Worm (Caenorhabditis elegans) whole organism, L4 larva: ENCODE measurements around the gene gei-8.

Experiments
- D1046.2 ChIP-seq: fragments of 200-800 bp; sonication (Bioruptor generic); IDR thresholded peaks from 2 replicates; pipeline ENCODE4 v1.3.6; 2022; ENCODE audit warnings: missing genetic modification characterization, missing compliant biosample characterization
- F26F4.8 ChIP-seq: fragments of 200-800 bp; sonication (Bioruptor generic); conservative IDR thresholded peaks from 2 replicates; pipeline ENCODE4 v1.3.6; 2022; ENCODE audit warnings: missing genetic modification characterization, missing compliant biosample characterization
- F37D6.2 ChIP-seq: sonication (generic microtip); optimal IDR thresholded peaks from 2 replicates; lab custom pipeline; 2016; ENCODE audit warnings: mild to moderate bottlenecking, missing genetic modification characterization, missing compliant biosample characterization
- F44E2.7 ChIP-seq: fragments of 200-800 bp; sonication (Bioruptor generic); IDR thresholded peaks from 2 replicates; pipeline ENCODE4 v2.1.2; 2022; ENCODE audit warnings: missing genetic modification characterization, missing compliant biosample characterization
- R02D3.7 ChIP-seq: fragments of 150-350 bp; sonication (generic microtip); optimal IDR thresholded peaks from 3 replicates; lab custom pipeline; 2014; ENCODE audit warnings: missing biosample characterization, missing genetic modification characterization
- T26A8.4 ChIP-seq: fragments of 200-800 bp; sonication (Bioruptor generic); IDR thresholded peaks from 2 replicates; pipeline ENCODE4 v1.3.6; 2022; ENCODE audit warnings: missing genetic modification characterization, missing compliant biosample characterization
- Y5F2A.4 ChIP-seq: fragments of 200-800 bp; sonication (Bioruptor generic); optimal IDR thresholded peaks from 2 replicates; lab custom pipeline; 2018; ENCODE audit warnings: mild to moderate bottlenecking, missing genetic modification characterization, missing compliant biosample characterization
- aha-1 ChIP-seq: fragments of 150-350 bp; peaks from one replicate; lab custom pipeline; 2014; ENCODE audit warnings: missing biosample characterization, missing genetic modification characterization
- ama-1 ChIP-seq: fragments of 150-350 bp; optimal IDR thresholded peaks from 2 replicates; lab custom pipeline; 2014; ENCODE audit warnings: inconsistent platforms, mixed read lengths
- arid-1 ChIP-seq: fragments of 200-800 bp; sonication (Bioruptor generic); conservative IDR thresholded peaks from 2 replicates; pipeline ENCODE4 v1.3.6; 2022; ENCODE audit warnings: missing genetic modification reagents, missing genetic modification characterization, missing compliant biosample characterization
- attf-4 ChIP-seq: sonication (generic microtip); optimal IDR thresholded peaks from 3 replicates; lab custom pipeline; 2017; ENCODE audit warnings: missing biosample characterization, missing genetic modification characterization
- ceh-28 ChIP-seq: fragments of 150-350 bp; optimal IDR thresholded peaks from 2 replicates; lab custom pipeline; 2014; ENCODE audit warnings: missing biosample characterization, missing genetic modification reagents, missing genetic modification characterization
- ces-1 ChIP-seq: fragments of 150-350 bp; sonication (generic microtip); optimal IDR thresholded peaks from 4 replicates; lab custom pipeline; 2014; ENCODE audit warnings: missing biosample characterization, missing genetic modification reagents, missing genetic modification characterization
- daf-8 ChIP-seq: fragments of 200-800 bp; sonication (Bioruptor generic); IDR thresholded peaks from 2 replicates; pipeline ENCODE4 v1.3.6; 2022; ENCODE audit warnings: missing genetic modification characterization, missing compliant biosample characterization
- dmd-6 ChIP-seq: fragments of 200-800 bp; sonication (Bioruptor generic); IDR thresholded peaks from 2 replicates; pipeline ENCODE4 v1.3.6; 2022; ENCODE audit warnings: missing genetic modification reagents, missing genetic modification characterization, missing compliant biosample characterization
- dmd-8 ChIP-seq: fragments of 200-800 bp; sonication (Bioruptor generic); IDR thresholded peaks from 2 replicates; pipeline ENCODE4 v1.3.6; 2022; ENCODE audit warnings: missing genetic modification characterization, missing compliant biosample characterization
- duxl-1 ChIP-seq: sonication (generic microtip); optimal IDR thresholded peaks from 2 replicates; lab custom pipeline; 2016; ENCODE audit warnings: mild to moderate bottlenecking, missing genetic modification characterization, moderate library complexity, missing compliant biosample characterization; ENCODE audit not compliant: poor library complexity
- egl-27 ChIP-seq: sonication (generic microtip); optimal IDR thresholded peaks from 3 replicates; lab custom pipeline; 2017; ENCODE audit warnings: missing biosample characterization, missing genetic modification reagents, missing genetic modification characterization
- egl-43 ChIP-seq: fragments of 200-800 bp; sonication (Bioruptor generic); IDR thresholded peaks from 2 replicates; pipeline ENCODE4 v1.3.6; 2022; ENCODE audit warnings: missing genetic modification reagents, missing genetic modification characterization, missing compliant biosample characterization
- hlh-11 ChIP-seq: fragments of 200-800 bp; sonication (Bioruptor generic); optimal IDR thresholded peaks from 2 replicates; lab custom pipeline; 2018; ENCODE audit warnings: mild to moderate bottlenecking, missing genetic modification characterization, missing compliant biosample characterization
- hlh-30 ChIP-seq: sonication (generic microtip); optimal IDR thresholded peaks from 2 replicates; lab custom pipeline; 2017; ENCODE audit warnings: antibody characterized with exemption, mild to moderate bottlenecking, missing genetic modification characterization, missing compliant biosample characterization; ENCODE audit not compliant: insufficient read depth
- hmg-1.1 ChIP-seq: fragments of 200-800 bp; sonication (Bioruptor generic); IDR thresholded peaks from 2 replicates; pipeline ENCODE4 v1.3.6; 2022; ENCODE audit warnings: missing genetic modification reagents, missing genetic modification characterization, missing compliant biosample characterization
- jun-1 ChIP-seq: fragments of 150-350 bp; optimal IDR thresholded peaks from 2 replicates; lab custom pipeline; 2014; ENCODE audit warnings: missing biosample characterization, missing genetic modification reagents, missing genetic modification characterization
- lim-7 ChIP-seq: fragments of 200-800 bp; sonication (Bioruptor generic); IDR thresholded peaks from 2 replicates; pipeline ENCODE4 v1.3.6; 2022; ENCODE audit warnings: missing genetic modification characterization, missing compliant biosample characterization
- lin-38 ChIP-seq: fragments of 200-800 bp; sonication (Bioruptor generic); IDR thresholded peaks from 2 replicates; pipeline ENCODE4 v1.3.6; 2022; ENCODE audit warnings: missing genetic modification reagents, missing genetic modification characterization, missing compliant biosample characterization
- lin-39 ChIP-seq: fragments of 150-350 bp; optimal IDR thresholded peaks from 2 replicates; lab custom pipeline; 2014; ENCODE audit warnings: missing biosample characterization, missing genetic modification reagents, missing genetic modification characterization
- lir-3 ChIP-seq: sonication (generic microtip); optimal IDR thresholded peaks from 2 replicates; lab custom pipeline; 2016; ENCODE audit warnings: mild to moderate bottlenecking, missing genetic modification characterization, missing compliant biosample characterization
- lsy-2 ChIP-seq, 2 experiments: fragments of 150-350 bp in 1 of 2; sonication (generic microtip) in 1 of 2; optimal IDR thresholded peaks; 2 replicates each; lab custom pipeline; 2014 to 2017; ENCODE audit warnings: missing biosample characterization in 2 of 2, missing genetic modification characterization in 2 of 2
- madf-5 ChIP-seq, 2 experiments: fragments of 200-800 bp; sonication (Bioruptor generic); IDR thresholded peaks; 2 replicates each; pipeline ENCODE4 v1.3.6; 2022; ENCODE audit warnings: missing compliant biosample characterization in 2 of 2, missing genetic modification characterization in 2 of 2
- mdl-1 ChIP-seq, 2 experiments: fragments of 150-350 bp in 1 of 2; sonication (generic microtip) in 1 of 2; optimal IDR thresholded peaks; 2 replicates each; lab custom pipeline; 2014 to 2017; ENCODE audit warnings: missing biosample characterization in 2 of 2, missing genetic modification characterization in 2 of 2
- mdt-29 ChIP-seq: fragments of 200-800 bp; sonication (Bioruptor generic); IDR thresholded peaks from 2 replicates; pipeline ENCODE4 v1.3.6; 2022; ENCODE audit warnings: missing genetic modification reagents, missing genetic modification characterization, missing compliant biosample characterization
- mep-1 ChIP-seq: fragments of 150-350 bp; sonication (generic microtip); optimal IDR thresholded peaks from 3 replicates; lab custom pipeline; 2014; ENCODE audit warnings: missing biosample characterization, missing genetic modification characterization
- mes-2 ChIP-seq: sonication (generic microtip); optimal IDR thresholded peaks from 2 replicates; lab custom pipeline; 2016; ENCODE audit warnings: missing genotype, mild to moderate bottlenecking, missing genetic modification characterization, missing compliant biosample characterization; ENCODE audit not compliant: poor library complexity, severe bottlenecking
- mxl-3 ChIP-seq: fragments of 200-800 bp; sonication (Bioruptor generic); optimal IDR thresholded peaks from 2 replicates; lab custom pipeline; 2018; ENCODE audit warnings: mild to moderate bottlenecking, missing genetic modification characterization, missing compliant biosample characterization
- nhr-10 ChIP-seq: fragments of 150-350 bp; optimal IDR thresholded peaks from 2 replicates; lab custom pipeline; 2014; ENCODE audit warnings: missing biosample characterization, missing genetic modification characterization
- nhr-102 ChIP-seq: sonication (generic microtip); optimal IDR thresholded peaks from 2 replicates; lab custom pipeline; 2016; ENCODE audit warnings: mild to moderate bottlenecking, missing genetic modification characterization, moderate library complexity, missing compliant biosample characterization
- nhr-28 ChIP-seq: fragments of 150-350 bp; optimal IDR thresholded peaks from 2 replicates; lab custom pipeline; 2014; ENCODE audit warnings: missing biosample characterization, missing genetic modification characterization
- nhr-48 ChIP-seq: sonication (generic microtip); optimal IDR thresholded peaks from 2 replicates; lab custom pipeline; 2016; ENCODE audit warnings: mild to moderate bottlenecking, missing genetic modification characterization, missing compliant biosample characterization
- nhr-6 ChIP-seq: fragments of 150-350 bp; optimal IDR thresholded peaks from 2 replicates; lab custom pipeline; 2014; ENCODE audit warnings: missing biosample characterization, missing genetic modification characterization
- pha-4 ChIP-seq, 2 experiments: fragments of 150-350 bp in 1 of 2; fragments of 200-800 bp in 1 of 2; sonication (Bioruptor generic) in 1 of 2; IDR thresholded peaks in 1 of 2; optimal IDR thresholded peaks in 1 of 2; 2 replicates each; pipeline versions ENCODE4 v1.3.6 to Lab custom; 2014 to 2022; ENCODE audit warnings: missing genetic modification characterization in 2 of 2, missing genetic modification reagents in 2 of 2, missing biosample characterization in 1 of 2, missing compliant biosample characterization in 1 of 2
- php-3 ChIP-seq: fragments of 200-800 bp; sonication (Bioruptor generic); IDR thresholded peaks from 2 replicates; pipeline ENCODE4 v1.3.6; 2022; ENCODE audit warnings: missing genetic modification reagents, missing genetic modification characterization, missing compliant biosample characterization
- rbr-2 ChIP-seq: sonication (generic microtip); optimal IDR thresholded peaks from 2 replicates; lab custom pipeline; 2016; ENCODE audit warnings: missing genotype, missing genetic modification characterization, missing compliant biosample characterization
- sdz-12 ChIP-seq: fragments of 200-800 bp; sonication (Bioruptor generic); optimal IDR thresholded peaks from 2 replicates; lab custom pipeline; 2018; ENCODE audit warnings: mild to moderate bottlenecking, missing genetic modification characterization, missing compliant biosample characterization
- skn-1 ChIP-seq: fragments of 150-350 bp; optimal IDR thresholded peaks from 2 replicates; lab custom pipeline; 2014; ENCODE audit warnings: missing biosample characterization, missing genetic modification characterization
- spr-3 ChIP-seq: fragments of 200-800 bp; sonication (Bioruptor generic); optimal IDR thresholded peaks from 2 replicates; lab custom pipeline; 2018; ENCODE audit warnings: mild to moderate bottlenecking, missing genetic modification characterization, missing compliant biosample characterization
- unc-130 ChIP-seq: sonication (generic microtip); optimal IDR thresholded peaks from 2 replicates; lab custom pipeline; 2016; ENCODE audit warnings: missing genetic modification reagents, missing genetic modification characterization, missing compliant biosample characterization
- unc-62 ChIP-seq, 3 experiments: fragments of 150-350 bp in 1 of 3; sonication (generic microtip); optimal IDR thresholded peaks in 2 of 3; peaks in 1 of 3; 1 replicate in 1 of 3; 2 replicates in 2 of 3; lab custom pipeline; 2014 to 2017; ENCODE audit warnings: missing biosample characterization in 3 of 3, missing genetic modification characterization in 3 of 3, missing genetic modification reagents in 3 of 3, missing genotype in 1 of 3
- zfp-2 ChIP-seq: sonication (generic microtip); optimal IDR thresholded peaks from 2 replicates; lab custom pipeline; 2016; ENCODE audit warnings: mild to moderate bottlenecking, missing genetic modification characterization, missing compliant biosample characterization
- zfp-3 ChIP-seq: fragments of 200-800 bp; sonication (Bioruptor generic); conservative IDR thresholded peaks from 2 replicates; pipeline ENCODE4 v1.3.6; 2022; ENCODE audit warnings: missing genetic modification reagents, missing genetic modification characterization, missing compliant biosample characterization
- zip-2 ChIP-seq: fragments of 150-350 bp; optimal IDR thresholded peaks from 2 replicates; lab custom pipeline; 2014; ENCODE audit warnings: missing biosample characterization, missing genetic modification characterization
- ztf-11 ChIP-seq: fragments of 150-350 bp; optimal IDR thresholded peaks from 2 replicates; lab custom pipeline; 2014; ENCODE audit warnings: missing biosample characterization, missing genetic modification characterization

Gene gei-8

ce11 chrIII:8126978-8127377 is 5.9 kb upstream of the gei-8 start:
- TF ChIP-seq madf-5 (GFP tag; IDR thresholded peaks at IDR 0.05; lab: Robert Waterston, UW) (no peak), Y5F2A.4 (GFP tag; lab: Kevin White, UChicago) (no peak), T26A8.4 (no peak), hlh-30 (tag; lab: Kevin White, UChicago) (peak; percentile 45), lsy-2 (tag; optimal IDR thresholded peaks at IDR 0.05; lab: Kevin White, UChicago) (peak in 1 of 2 experiments; percentile 36), nhr-28 (tag; lab: Kevin White, UChicago) (peak; percentile 46), mes-2 (tag; lab: Kevin White, UChicago) (peak; percentile 12), F37D6.2 (tag; lab: Kevin White, UChicago) (no peak), mep-1 (tag; lab: Kevin White, UChicago) (peak; percentile 27), mdl-1 (tag; optimal IDR thresholded peaks at IDR 0.05; lab: Kevin White, UChicago) (peak in 1 of 2 experiments; percentile 11), hmg-1.1 (peak; percentile 47), D1046.2 (GFP tag; lab: Robert Waterston, UW) (no peak), mxl-3 (GFP tag; lab: Kevin White, UChicago) (peak; percentile 41), lin-39 (no peak), lim-7 (GFP tag; lab: Robert Waterston, UW) (no peak), egl-43 (GFP tag; lab: Robert Waterston, UW) (0 out of 2 replicates have a peak, but pooled peaks have one; percentile 36), aha-1 (tag; lab: Kevin White, UChicago) (peak; percentile 85), zfp-2 (tag; lab: Kevin White, UChicago) (no peak), unc-130 (GFP tag; lab: Kevin White, UChicago) (no peak), duxl-1 (no peak), dmd-6 (peak; percentile 33; the same call in 1 of the 2 replicates), arid-1 (GFP tag; lab: Robert Waterston, UW) (no peak), F26F4.8 (GFP tag; lab: Robert Waterston, UW) (no peak), ama-1 (lab: Kevin White, UChicago) (no peak), nhr-10 (tag; lab: Kevin White, UChicago) (no peak), spr-3 (GFP tag; lab: Kevin White, UChicago) (no peak), R02D3.7 (tag; lab: Kevin White, UChicago) (no peak), hlh-11 (tag; lab: Kevin White, UChicago) (peak; percentile 47), php-3 (GFP tag; lab: Robert Waterston, UW) (no peak), ces-1 (no peak), pha-4 (GFP tag; IDR thresholded peaks at IDR 0.05; lab: Robert Waterston, UW) (no peak), pha-4 (tag; optimal IDR thresholded peaks at IDR 0.05; lab: Kevin White, UChicago) (no peak), lir-3 (tag; lab: Kevin White, UChicago) (no peak), nhr-6 (tag; lab: Kevin White, UChicago) (peak; percentile 14), sdz-12 (no peak), daf-8 (GFP tag; lab: Robert Waterston, UW) (no peak), zip-2 (tag; lab: Kevin White, UChicago) (no peak), rbr-2 (tag; lab: Kevin White, UChicago) (peak; percentile 13)
- TF ChIP-seq, all 104 proteins: peak for 14

- TF ChIP-seq skn-1 (tag; lab: Kevin White, UChicago) (no peak), attf-4 (tag; lab: Kevin White, UChicago) (no peak), ceh-28 (tag; lab: Kevin White, UChicago) (no peak), nhr-48 (peak; percentile 50), egl-27 (tag; lab: Kevin White, UChicago) (no peak), zfp-3 (GFP tag; lab: Robert Waterston, UW) (no peak), spr-3 (GFP tag; lab: Kevin White, UChicago) (no peak), jun-1 (tag; lab: Kevin White, UChicago) (no peak), dmd-8 (no peak), ztf-11 (tag; lab: Kevin White, UChicago) (no peak), F44E2.7 (GFP tag; lab: Robert Waterston, UW) (no peak), lin-38 (GFP tag; lab: Robert Waterston, UW) (peak; percentile 45; the same call in 1 of the 2 replicates), mdt-29 (GFP tag; lab: Robert Waterston, UW) (no peak), unc-62 (GFP tag; optimal IDR thresholded peaks at IDR 0.05 in 1 of 2; lab: Kevin White, UChicago) (peak in 1 of 2 experiments; percentile 93), unc-62 (tag; optimal IDR thresholded peaks at IDR 0.05; lab: Kevin White, UChicago) (no peak), nhr-102 (no peak), nhr-28 (tag; lab: Kevin White, UChicago) (peak; percentile 72), lsy-2 (tag; optimal IDR thresholded peaks at IDR 0.05; lab: Kevin White, UChicago) (peak in 1 of 2 experiments; percentile 79)
Observed at ce11 chrIII:8125234-8125633, 4.2 kb upstream of the gei-8 start.
